Worm (Caenorhabditis elegans): ENCODE data around the gene chil-6.

ce11 chrII:9880826-9881225 is 23.1 kb upstream of the chil-6 start, which contains the start of gene C08H9.15:
- no peak for TF ChIP-seq nhr-237 (tag; optimal IDR thresholded peaks at IDR 0.05)
- TF ChIP-seq pha-4 (tag; optimal IDR thresholded peaks at IDR 0.05) = no peak
- TF ChIP-seq sea-2 (GFP tag; optimal IDR thresholded peaks at IDR 0.05) = no peak
- no peak for TF ChIP-seq snpc-4 (tag; optimal IDR thresholded peaks at IDR 0.05)
- no peak for TF ChIP-seq unc-39 (tag; optimal IDR thresholded peaks at IDR 0.05)
- no peak for TF ChIP-seq ceh-9 (tag; optimal IDR thresholded peaks at IDR 0.05)
- no peak for TF ChIP-seq lin-39 (tag; optimal IDR thresholded peaks at IDR 0.05)
